Fruit fly (Drosophila melanogaster) whole organism, prepupa: ENCODE results near the gene CG42264.

Source experiments
- Blimp-1 ChIP-seq: fragments of 200-800 bp; sonication (Bioruptor generic); optimal IDR thresholded peaks from 3 replicates; lab custom pipeline; 2017; ENCODE audit warnings: missing biosample characterization, missing genetic modification characterization, mild to moderate bottlenecking, moderate library complexity, missing genetic modification reagents
- CG11762 ChIP-seq: fragments of 200-800 bp; sonication (Bioruptor generic); optimal IDR thresholded peaks from 3 replicates; lab custom pipeline; 2016; ENCODE audit warnings: missing biosample characterization, missing genetic modification characterization; ENCODE audit not compliant: insufficient read depth
- CG15336 ChIP-seq: fragments of 200-800 bp; sonication (Bioruptor generic); IDR thresholded peaks from 2 replicates; pipeline ENCODE4 v1.3.6; 2022; ENCODE audit warnings: missing biosample characterization, missing genetic modification characterization
- CG1621 ChIP-seq: fragments of 200-800 bp; sonication (Bioruptor generic); optimal IDR thresholded peaks from 3 replicates; lab custom pipeline; 2018; ENCODE audit warnings: missing biosample characterization, mild to moderate bottlenecking, missing genetic modification characterization
- CG16779 ChIP-seq: fragments of 200-800 bp; sonication (Bioruptor generic); optimal IDR thresholded peaks from 3 replicates; lab custom pipeline; 2017; ENCODE audit warnings: missing biosample characterization, mild to moderate bottlenecking, missing genetic modification characterization
- CG32006 ChIP-seq: fragments of 200-800 bp; sonication (Bioruptor generic); optimal IDR thresholded peaks from 3 replicates; lab custom pipeline; 2017; ENCODE audit warnings: missing biosample characterization, mild to moderate bottlenecking, missing genetic modification characterization
- CG3919 ChIP-seq: fragments of 200-800 bp; sonication (Bioruptor generic); optimal IDR thresholded peaks from 3 replicates; lab custom pipeline; 2016; ENCODE audit warnings: missing biosample characterization, missing genetic modification characterization
- CG4318 ChIP-seq: fragments of 200-800 bp; sonication (Bioruptor generic); optimal IDR thresholded peaks from 3 replicates; lab custom pipeline; 2017; ENCODE audit warnings: missing biosample characterization, mild to moderate bottlenecking, missing genetic modification characterization
- CG6163 ChIP-seq: fragments of 200-800 bp; sonication (Bioruptor generic); IDR thresholded peaks from 3 replicates; pipeline ENCODE4 v1.3.6; 2022; ENCODE audit warnings: missing biosample characterization, missing genetic modification characterization
- CG6276 ChIP-seq: fragments of 200-800 bp; sonication (Bioruptor generic); optimal IDR thresholded peaks from 2 replicates; lab custom pipeline; 2017; ENCODE audit warnings: missing biosample characterization, mild to moderate bottlenecking, missing genetic modification characterization
- CG6792 ChIP-seq: fragments of 200-800 bp; sonication (Bioruptor generic); optimal IDR thresholded peaks from 3 replicates; lab custom pipeline; 2016; ENCODE audit warnings: missing biosample characterization, missing genetic modification characterization
- CG6808 ChIP-seq: fragments of 200-800 bp; sonication (Bioruptor generic); optimal IDR thresholded peaks from 3 replicates; lab custom pipeline; 2017; ENCODE audit warnings: missing biosample characterization, missing genetic modification characterization, mild to moderate bottlenecking, moderate library complexity, missing genetic modification reagents
- CG6854 ChIP-seq: fragments of 200-800 bp; sonication (Bioruptor generic); optimal IDR thresholded peaks from 2 replicates; lab custom pipeline; 2017; ENCODE audit warnings: missing biosample characterization, mild to moderate bottlenecking, missing genetic modification characterization
- CG7368 ChIP-seq: fragments of 200-800 bp; sonication (Bioruptor generic); optimal IDR thresholded peaks from 3 replicates; lab custom pipeline; 2016; ENCODE audit warnings: missing biosample characterization, missing genetic modification characterization
- CG8119 ChIP-seq: fragments of 200-800 bp; sonication (Bioruptor generic); IDR thresholded peaks from 3 replicates; pipeline ENCODE4 v1.3.6; 2022; ENCODE audit warnings: missing biosample characterization, missing genetic modification characterization
- CG8632 ChIP-seq: fragments of 200-800 bp; sonication (Bioruptor generic); optimal IDR thresholded peaks from 3 replicates; lab custom pipeline; 2016; ENCODE audit warnings: missing biosample characterization, missing genetic modification characterization
- CG9139 ChIP-seq: fragments of 200-800 bp; sonication (Bioruptor generic); optimal IDR thresholded peaks from 3 replicates; lab custom pipeline; 2017; ENCODE audit warnings: missing biosample characterization, mild to moderate bottlenecking, missing genetic modification characterization
- Eip78C ChIP-seq: fragments of 200-800 bp; sonication (Bioruptor generic); peaks from one replicate; lab custom pipeline; 2016; ENCODE audit warnings: missing biosample characterization, missing genetic modification characterization
- Eip93F ChIP-seq: fragments of 200-800 bp; sonication (Bioruptor generic); optimal IDR thresholded peaks from 2 replicates; lab custom pipeline; 2016; ENCODE audit warnings: missing biosample characterization, mild to moderate bottlenecking, missing genetic modification characterization
- Ets96B ChIP-seq: fragments of 200-800 bp; optimal IDR thresholded peaks from 2 replicates; lab custom pipeline; 2019; ENCODE audit warnings: missing biosample characterization, mild to moderate bottlenecking, missing genetic modification characterization, moderate library complexity
- Hr38 ChIP-seq: sonication (Bioruptor generic); optimal IDR thresholded peaks from 2 replicates; lab custom pipeline; 2016; ENCODE audit warnings: missing biosample characterization, missing genetic modification characterization
- Hr39 ChIP-seq: fragments of 200-800 bp; sonication (Bioruptor generic); optimal IDR thresholded peaks from 2 replicates; lab custom pipeline; 2016; ENCODE audit warnings: missing biosample characterization, missing genetic modification characterization
- Hr4 ChIP-seq: fragments of 200-800 bp; sonication (Bioruptor generic); optimal IDR thresholded peaks from 3 replicates; lab custom pipeline; 2016; ENCODE audit warnings: missing biosample characterization, missing genetic modification characterization
- Lpt ChIP-seq: fragments of 200-800 bp; sonication (Bioruptor generic); optimal IDR thresholded peaks from 3 replicates; lab custom pipeline; 2016; ENCODE audit warnings: missing biosample characterization, missing genetic modification characterization
- Smox ChIP-seq: fragments of 200-800 bp; sonication (Bioruptor generic); optimal IDR thresholded peaks from 3 replicates; lab custom pipeline; 2016; ENCODE audit warnings: missing biosample characterization, missing genetic modification characterization
- Sox14 ChIP-seq: fragments of 200-800 bp; sonication (Bioruptor generic); optimal IDR thresholded peaks from 3 replicates; lab custom pipeline; 2016; ENCODE audit warnings: missing biosample characterization, missing genetic modification characterization
- Sox15 ChIP-seq: fragments of 200-800 bp; sonication (Bioruptor generic); optimal IDR thresholded peaks from 3 replicates; lab custom pipeline; 2016; ENCODE audit warnings: missing biosample characterization, missing genetic modification characterization
- achi ChIP-seq: fragments of 200-800 bp; sonication (Bioruptor generic); optimal IDR thresholded peaks from 3 replicates; lab custom pipeline; 2016; ENCODE audit warnings: missing biosample characterization, missing genetic modification characterization
- cyc ChIP-seq: fragments of 200-800 bp; sonication (Bioruptor generic); optimal IDR thresholded peaks from 3 replicates; lab custom pipeline; 2016; ENCODE audit warnings: missing biosample characterization, missing genetic modification characterization
- dac ChIP-seq: fragments of 200-800 bp; sonication (Bioruptor generic); optimal IDR thresholded peaks from 2 replicates; lab custom pipeline; 2017; ENCODE audit warnings: missing biosample characterization, mild to moderate bottlenecking, missing genetic modification characterization
- dsx ChIP-seq: fragments of 200-800 bp; optimal IDR thresholded peaks from 3 replicates; lab custom pipeline; 2019; ENCODE audit warnings: missing biosample characterization, mild to moderate bottlenecking, missing genetic modification characterization, moderate library complexity; ENCODE audit not compliant: poor library complexity, severe bottlenecking
- eg ChIP-seq: fragments of 200-800 bp; sonication (Bioruptor generic); IDR thresholded peaks from 3 replicates; pipeline ENCODE4 v1.3.6; 2022; ENCODE audit warnings: missing biosample characterization, missing genetic modification characterization
- esn ChIP-seq: fragments of 200-800 bp; sonication (Bioruptor generic); optimal IDR thresholded peaks from 2 replicates; lab custom pipeline; 2016; ENCODE audit warnings: missing biosample characterization, mild to moderate bottlenecking, missing genetic modification characterization, moderate library complexity
- fd59A ChIP-seq: fragments of 200-800 bp; sonication (Bioruptor generic); optimal IDR thresholded peaks from 2 replicates; lab custom pipeline; 2017; ENCODE audit warnings: missing biosample characterization, mild to moderate bottlenecking, missing genetic modification characterization, missing genetic modification reagents
- fd85E ChIP-seq: fragments of 200-800 bp; sonication (Bioruptor generic); optimal IDR thresholded peaks from 3 replicates; lab custom pipeline; 2016; ENCODE audit warnings: missing biosample characterization, missing genetic modification characterization
- fkh ChIP-seq: fragments of 200-800 bp; sonication (Bioruptor generic); optimal IDR thresholded peaks from 3 replicates; lab custom pipeline; 2017; ENCODE audit warnings: missing biosample characterization, mild to moderate bottlenecking, missing genetic modification characterization, moderate library complexity
- lz ChIP-seq: fragments of 200-800 bp; sonication (Bioruptor generic); optimal IDR thresholded peaks from 3 replicates; lab custom pipeline; 2016; ENCODE audit warnings: missing biosample characterization, missing genetic modification characterization
- net ChIP-seq: fragments of 200-800 bp; sonication (Bioruptor generic); optimal IDR thresholded peaks from 3 replicates; lab custom pipeline; 2016; ENCODE audit warnings: missing biosample characterization, missing genetic modification characterization
- pdm3 ChIP-seq: fragments of 200-800 bp; sonication (Bioruptor generic); optimal IDR thresholded peaks from 3 replicates; lab custom pipeline; 2016; ENCODE audit warnings: missing biosample characterization, missing genetic modification characterization
- salr ChIP-seq, 2 experiments: fragments of 200-800 bp; sonication (Bioruptor generic); optimal IDR thresholded peaks; 3 replicates each; lab custom pipeline; 2016 to 2018; ENCODE audit warnings: missing biosample characterization in 2 of 2, missing genetic modification characterization in 2 of 2, mild to moderate bottlenecking in 1 of 2
- spab ChIP-seq: fragments of 200-800 bp; sonication (Bioruptor generic); optimal IDR thresholded peaks from 2 replicates; lab custom pipeline; 2017; ENCODE audit warnings: missing biosample characterization, mild to moderate bottlenecking, missing genetic modification characterization, missing genetic modification reagents
- ss ChIP-seq, 2 experiments: fragments of 200-800 bp; sonication (Bioruptor generic); optimal IDR thresholded peaks; 2 replicates in 1 of 2; 3 replicates in 1 of 2; lab custom pipeline; 2017 to 2018; ENCODE audit warnings: mild to moderate bottlenecking in 2 of 2, missing biosample characterization in 2 of 2, missing genetic modification characterization in 2 of 2, moderate library complexity in 1 of 2
- svp ChIP-seq: fragments of 200-800 bp; sonication (Bioruptor generic); peaks from one replicate; lab custom pipeline; 2016; ENCODE audit warnings: missing biosample characterization, missing genetic modification characterization

The CG42264 gene

DNA sequence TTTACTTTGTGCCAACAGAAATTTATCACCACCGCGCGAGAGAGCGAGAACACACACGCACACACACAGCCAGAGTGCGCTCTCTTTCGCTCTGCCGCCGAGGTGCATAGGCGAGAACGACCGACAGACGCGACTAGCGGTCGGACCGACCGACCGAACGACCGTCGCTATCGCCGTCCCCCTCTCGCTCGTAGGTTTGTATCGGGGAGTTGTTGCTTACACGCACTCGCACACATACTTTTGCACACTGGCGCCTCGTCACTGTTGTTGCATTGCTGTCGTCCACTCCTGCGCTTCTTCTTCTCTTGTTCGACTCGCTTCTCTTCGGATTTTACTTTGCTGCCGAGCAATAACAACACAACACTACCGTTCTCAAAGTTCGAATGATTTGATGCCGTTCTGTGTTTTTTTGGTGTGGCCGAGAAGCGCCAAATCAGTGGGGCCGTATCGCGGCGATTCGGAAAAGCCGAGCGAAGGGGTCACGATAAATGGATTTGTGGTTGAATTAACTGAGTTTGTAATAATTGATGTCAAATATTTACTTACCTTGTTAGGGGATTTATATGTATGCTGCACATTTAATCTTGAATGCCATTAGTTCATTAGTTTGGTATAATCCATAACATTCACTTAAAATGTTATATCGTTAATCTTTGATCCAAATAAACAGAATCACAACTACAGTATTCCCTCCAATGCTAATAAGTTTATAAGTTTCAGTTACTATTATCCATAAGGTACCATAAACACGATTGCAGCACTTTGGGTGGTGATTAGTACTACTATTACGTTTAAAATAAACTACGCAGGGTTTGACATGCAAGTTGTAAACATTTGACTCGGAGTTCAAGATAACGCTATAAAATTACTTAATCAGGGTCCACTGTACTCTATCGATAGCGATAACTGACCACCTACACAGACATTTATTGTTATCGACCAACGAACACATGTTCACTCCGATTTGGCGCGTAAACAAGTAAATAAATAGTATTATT is 29.3 kb downstream of the CG42264 start, which contains the start of the genes IntS6 and Rtel1 (continued):
- TF ChIP-seq CG16779 (peak; percentile 78), CG32006 (peak; percentile 90), fd85E (GFP tag; lab: Kevin White, UChicago) (peak; percentile 40), ss (GFP tag; optimal IDR thresholded peaks at IDR 0.05; lab: Kevin White, UChicago) (peak; percentile 78 to 88), esn (peak; percentile 94), CG6163 (GFP tag; lab: Robert Waterston, UW) (peak; percentile 91), Sox15 (GFP tag; lab: Kevin White, UChicago) (peak; percentile 90), CG6808 (GFP tag; lab: Kevin White, UChicago) (peak; percentile 80), eg (peak; percentile 92), Eip78C (GFP tag; lab: Kevin White, UChicago) (peak; percentile 96), CG7368 (GFP tag; lab: Kevin White, UChicago) (peak; percentile 82), Ets96B (tag; lab: Kevin White, UChicago) (peak; percentile 86), pdm3 (GFP tag; lab: Kevin White, UChicago) (peak; percentile 94), CG4318 (peak; percentile 81), CG6792 (peak; percentile 86), Hr4 (GFP tag; lab: Kevin White, UChicago) (peak; percentile 94), fkh (GFP tag; lab: Kevin White, UChicago) (peak; percentile 84), lz (GFP tag; lab: Kevin White, UChicago) (peak; percentile 95), Hr38 (GFP tag; lab: Kevin White, UChicago) (peak; percentile 26), CG6854 (GFP tag; lab: Kevin White, UChicago) (peak; percentile 64)
- TF ChIP-seq, all 60 proteins: peak for 60

dm6 chrX:5745840-5746815 is 30.3 kb downstream of the CG42264 start:
- TF ChIP-seq salr (GFP tag; optimal IDR thresholded peaks at IDR 0.05; lab: Kevin White, UChicago) (peak; percentile 34 to 53), achi (GFP tag; lab: Kevin White, UChicago) (peak; percentile 70), Hr38 (GFP tag; lab: Kevin White, UChicago) (no peak), esn (peak; percentile 70), eg (peak; percentile 88), fd59A (peak; percentile 63), CG6276 (GFP tag; lab: Kevin White, UChicago) (peak; percentile 79), CG3919 (GFP tag; lab: Kevin White, UChicago) (peak; percentile 67), CG7368 (GFP tag; lab: Kevin White, UChicago) (peak; percentile 53), dsx (GFP tag; lab: Kevin White, UChicago) (peak; percentile 48), svp (GFP tag; lab: Kevin White, UChicago) (peak; percentile 76), dac (peak; percentile 56), Lpt (GFP tag; lab: Kevin White, UChicago) (peak; percentile 58), Eip93F (GFP tag; lab: Kevin White, UChicago) (peak; percentile 56), CG6854 (GFP tag; lab: Kevin White, UChicago) (no peak), CG8632 (GFP tag; lab: Kevin White, UChicago) (peak; percentile 55), CG1621 (tag; lab: Kevin White, UChicago) (peak; percentile 73), CG15336 (peak; percentile 74), cyc (GFP tag; lab: Kevin White, UChicago) (peak; percentile 58), CG32006 (peak; percentile 79), CG8119 (GFP tag; lab: Robert Waterston, UW) (peak; percentile 76), spab (GFP tag; lab: Kevin White, UChicago) (peak; percentile 57), Hr39 (peak; percentile 65), Smox (GFP tag; lab: Kevin White, UChicago) (peak; percentile 38), CG11762 (peak; percentile 38), net (GFP tag; lab: Kevin White, UChicago) (peak; percentile 66), Blimp-1 (GFP tag; lab: Kevin White, UChicago) (peak; percentile 48), Sox14 (GFP tag; lab: Kevin White, UChicago) (peak; percentile 81), Hr4 (GFP tag; lab: Kevin White, UChicago) (peak; percentile 72), CG9139 (GFP tag; lab: Kevin White, UChicago) (peak; percentile 37), ss (GFP tag; optimal IDR thresholded peaks at IDR 0.05; lab: Kevin White, UChicago) (peak; percentile 45 to 72), Sox15 (GFP tag; lab: Kevin White, UChicago) (peak; percentile 40), CG6163 (GFP tag; lab: Robert Waterston, UW) (peak; percentile 90)
